Worm (Caenorhabditis elegans) whole organism, mixed stage, embryonic: ENCODE results near the gene C37E2.3.

Experiments used
- M03D4.4 ChIP-seq: sonication (generic microtip); optimal IDR thresholded peaks from 2 replicates; lab custom pipeline; 2017; ENCODE audit warnings: mild to moderate bottlenecking, missing genetic modification characterization, missing compliant biosample characterization
- bed-3 ChIP-seq: fragments of 200-800 bp; sonication (Bioruptor generic); optimal IDR thresholded peaks from 3 replicates; lab custom pipeline; 2018; ENCODE audit warnings: mild to moderate bottlenecking, missing genetic modification characterization, moderate library complexity, missing compliant biosample characterization
- blmp-1 ChIP-seq: fragments of 150-350 bp; optimal IDR thresholded peaks from 2 replicates; lab custom pipeline; 2014; ENCODE audit warnings: missing biosample characterization, missing genetic modification characterization
- ceh-39 ChIP-seq: fragments of 150-350 bp; optimal IDR thresholded peaks from 2 replicates; lab custom pipeline; 2014; ENCODE audit warnings: missing biosample characterization, missing genetic modification characterization
- ceh-43 ChIP-seq: fragments of 200-800 bp; sonication (Bioruptor generic); optimal IDR thresholded peaks from 2 replicates; lab custom pipeline; 2018; ENCODE audit warnings: mild to moderate bottlenecking, missing genetic modification characterization, moderate library complexity, missing compliant biosample characterization
- ces-1 ChIP-seq: fragments of 150-350 bp; optimal IDR thresholded peaks from 2 replicates; lab custom pipeline; 2014; ENCODE audit warnings: missing biosample characterization, missing genetic modification reagents, missing genetic modification characterization
- cnd-1 ChIP-seq: fragments of 200-800 bp; sonication (Bioruptor generic); optimal IDR thresholded peaks from 2 replicates; lab custom pipeline; 2018; ENCODE audit warnings: mild to moderate bottlenecking, missing genetic modification characterization, missing compliant biosample characterization
- drap-1 ChIP-seq: fragments of 200-800 bp; sonication (Bioruptor generic); optimal IDR thresholded peaks from 3 replicates; lab custom pipeline; 2018; ENCODE audit warnings: mild to moderate bottlenecking, missing genetic modification characterization, missing compliant biosample characterization
- elt-1 ChIP-seq: sonication (generic microtip); optimal IDR thresholded peaks from 2 replicates; lab custom pipeline; 2017; ENCODE audit warnings: missing genetic modification characterization, mild to moderate bottlenecking, missing compliant biosample characterization, antibody characterized with exemption, moderate library complexity, borderline replicate concordance; ENCODE audit not compliant: insufficient read depth
- elt-3 ChIP-seq: fragments of 150-350 bp; optimal IDR thresholded peaks from 2 replicates; lab custom pipeline; 2014; ENCODE audit warnings: missing biosample characterization, missing genetic modification characterization
- flh-1 ChIP-seq: fragments of 200-800 bp; sonication (Bioruptor generic); optimal IDR thresholded peaks from 2 replicates; lab custom pipeline; 2018; ENCODE audit warnings: mild to moderate bottlenecking, missing genetic modification characterization, moderate library complexity, missing compliant biosample characterization
- ham-2 ChIP-seq: fragments of 200-800 bp; sonication (Bioruptor generic); optimal IDR thresholded peaks from 2 replicates; lab custom pipeline; 2018; ENCODE audit warnings: mild to moderate bottlenecking, missing genetic modification characterization, missing compliant biosample characterization
- lin-13 ChIP-seq: fragments of 150-350 bp; optimal IDR thresholded peaks from 2 replicates; lab custom pipeline; 2014; ENCODE audit warnings: missing biosample characterization, missing genetic modification characterization
- lsy-2 ChIP-seq: fragments of 150-350 bp; optimal IDR thresholded peaks from 2 replicates; lab custom pipeline; 2014; ENCODE audit warnings: missing biosample characterization, missing genetic modification characterization
- mab-5 ChIP-seq: fragments of 150-350 bp; optimal IDR thresholded peaks from 2 replicates; lab custom pipeline; 2014; ENCODE audit warnings: missing biosample characterization, missing genetic modification characterization
- mep-1 ChIP-seq: fragments of 150-350 bp; optimal IDR thresholded peaks from 2 replicates; lab custom pipeline; 2017; ENCODE audit warnings: missing biosample characterization, missing genetic modification reagents, missing genetic modification characterization, inconsistent platforms
- nhr-12 ChIP-seq: fragments of 150-350 bp; optimal IDR thresholded peaks from 2 replicates; lab custom pipeline; 2014; ENCODE audit warnings: missing biosample characterization, missing genetic modification characterization
- nhr-2 ChIP-seq: fragments of 150-350 bp; optimal IDR thresholded peaks from 2 replicates; lab custom pipeline; 2014; ENCODE audit warnings: missing biosample characterization, missing genetic modification characterization
- nhr-237 ChIP-seq: fragments of 150-350 bp; optimal IDR thresholded peaks from 2 replicates; lab custom pipeline; 2014; ENCODE audit warnings: missing biosample characterization, missing genetic modification characterization
- nhr-28 ChIP-seq: fragments of 150-350 bp; optimal IDR thresholded peaks from 2 replicates; lab custom pipeline; 2014; ENCODE audit warnings: missing biosample characterization, missing genetic modification characterization
- nhr-76 ChIP-seq: sonication (generic microtip); optimal IDR thresholded peaks from 2 replicates; lab custom pipeline; 2017; ENCODE audit warnings: missing biosample characterization, missing genetic modification characterization
- pha-4 ChIP-seq: fragments of 150-350 bp; optimal IDR thresholded peaks from 2 replicates; lab custom pipeline; 2018; ENCODE audit warnings: missing biosample characterization, missing genetic modification reagents, missing genetic modification characterization
- sem-2 ChIP-seq: fragments of 200-800 bp; sonication (Bioruptor generic); optimal IDR thresholded peaks from 2 replicates; lab custom pipeline; 2018; ENCODE audit warnings: mild to moderate bottlenecking, missing genetic modification characterization, missing compliant biosample characterization
- snpc-4 ChIP-seq: fragments of 150-350 bp; optimal IDR thresholded peaks from 2 replicates; lab custom pipeline; 2014; ENCODE audit warnings: missing biosample characterization, missing genetic modification characterization
- sptf-1 ChIP-seq: sonication (generic microtip); optimal IDR thresholded peaks from 2 replicates; lab custom pipeline; 2017; ENCODE audit warnings: mild to moderate bottlenecking, missing genetic modification characterization, moderate library complexity, missing compliant biosample characterization
- tbx-8 ChIP-seq: fragments of 200-800 bp; sonication (Bioruptor generic); optimal IDR thresholded peaks from 2 replicates; lab custom pipeline; 2018; ENCODE audit warnings: mild to moderate bottlenecking, missing genetic modification characterization, moderate library complexity, missing compliant biosample characterization
- unc-120 ChIP-seq: sonication (generic microtip); optimal IDR thresholded peaks from 2 replicates; lab custom pipeline; 2017; ENCODE audit warnings: missing genetic modification characterization, missing compliant biosample characterization; ENCODE audit not compliant: poor library complexity, severe bottlenecking
- unc-39 ChIP-seq: fragments of 150-350 bp; optimal IDR thresholded peaks from 2 replicates; lab custom pipeline; 2014; ENCODE audit warnings: missing biosample characterization, missing genetic modification characterization
- zip-8 ChIP-seq: fragments of 150-350 bp; optimal IDR thresholded peaks from 2 replicates; lab custom pipeline; 2014; ENCODE audit warnings: missing biosample characterization, missing genetic modification characterization
- ztf-11 ChIP-seq: fragments of 150-350 bp; optimal IDR thresholded peaks from 2 replicates; lab custom pipeline; 2014; ENCODE audit warnings: missing biosample characterization, missing genetic modification characterization

Gene C37E2.3

ce11 chrX:14147400-14147799 lies 32.9 kb upstream of the C37E2.3 start, which contains the start of gene akt-2:
akt-2 (plus strand) TSS chrX:14147700.
- TF ChIP-seq nhr-28 (no peak), nhr-76 (tag; lab: Kevin White, UChicago) (no peak), nhr-12 (tag; lab: Kevin White, UChicago) (no peak), lin-13 (no peak), flh-1 (GFP tag; lab: Kevin White, UChicago) (no peak), blmp-1 (no peak), M03D4.4 (tag; lab: Kevin White, UChicago) (no peak), ceh-39 (tag; lab: Kevin White, UChicago) (no peak), zip-8 (tag; lab: Kevin White, UChicago) (no peak), unc-120 (tag; lab: Kevin White, UChicago) (no peak), mab-5 (tag; lab: Kevin White, UChicago) (no peak), bed-3 (GFP tag; lab: Kevin White, UChicago) (no peak), pha-4 (tag; lab: Kevin White, UChicago) (no peak), ham-2 (GFP tag; lab: Kevin White, UChicago) (no peak), elt-1 (tag; lab: Kevin White, UChicago) (no peak)

ce11 chrX:14152644-14153043 lies 27.6 kb upstream of the C37E2.3 start:
- TF ChIP-seq ceh-39 (tag; lab: Kevin White, UChicago) (no peak), pha-4 (tag; lab: Kevin White, UChicago) (no peak), mab-5 (tag; lab: Kevin White, UChicago) (no peak), elt-3 (tag; lab: Kevin White, UChicago) (no peak), nhr-2 (tag; lab: Kevin White, UChicago) (no peak), drap-1 (no peak), ztf-11 (tag; lab: Kevin White, UChicago) (no peak), snpc-4 (tag; lab: Kevin White, UChicago) (no peak), sem-2 (GFP tag; lab: Kevin White, UChicago) (no peak), ces-1 (GFP tag; lab: Kevin White, UChicago) (no peak), bed-3 (GFP tag; lab: Kevin White, UChicago) (no peak), lsy-2 (no peak), sptf-1 (no peak), tbx-8 (GFP tag; lab: Kevin White, UChicago) (no peak), nhr-237 (tag; lab: Kevin White, UChicago) (no peak)
- TF ChIP-seq, all 35 proteins: peak for 0

DNA sequence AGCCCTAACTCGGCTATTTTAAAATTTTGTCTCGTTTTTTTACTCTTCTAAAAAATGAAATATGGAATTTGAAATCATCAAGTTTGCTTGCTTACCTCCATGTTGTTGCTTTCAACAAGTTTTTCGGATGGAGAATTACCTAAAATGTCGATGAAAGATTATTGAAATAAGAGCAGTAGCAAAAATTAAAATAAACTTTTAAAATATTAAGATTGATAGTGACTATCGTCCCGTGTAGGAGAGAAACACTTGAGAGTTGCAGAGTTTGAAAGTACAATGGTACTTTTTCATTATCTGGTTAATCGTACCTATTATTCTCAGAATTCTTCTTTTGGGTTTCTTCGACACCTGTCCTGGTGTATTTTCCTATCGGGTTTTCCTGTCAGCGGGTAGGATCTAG lies 23.3 kb upstream of the C37E2.3 start, which contains the start of gene ceh-90:
ceh-90 (minus strand) TSS at position 101 of the 400 bp plus-strand sequence.
- TF ChIP-seq unc-120 (tag; lab: Kevin White, UChicago) (no peak), unc-39 (no peak), cnd-1 (tag; lab: Kevin White, UChicago) (no peak)

DNA sequence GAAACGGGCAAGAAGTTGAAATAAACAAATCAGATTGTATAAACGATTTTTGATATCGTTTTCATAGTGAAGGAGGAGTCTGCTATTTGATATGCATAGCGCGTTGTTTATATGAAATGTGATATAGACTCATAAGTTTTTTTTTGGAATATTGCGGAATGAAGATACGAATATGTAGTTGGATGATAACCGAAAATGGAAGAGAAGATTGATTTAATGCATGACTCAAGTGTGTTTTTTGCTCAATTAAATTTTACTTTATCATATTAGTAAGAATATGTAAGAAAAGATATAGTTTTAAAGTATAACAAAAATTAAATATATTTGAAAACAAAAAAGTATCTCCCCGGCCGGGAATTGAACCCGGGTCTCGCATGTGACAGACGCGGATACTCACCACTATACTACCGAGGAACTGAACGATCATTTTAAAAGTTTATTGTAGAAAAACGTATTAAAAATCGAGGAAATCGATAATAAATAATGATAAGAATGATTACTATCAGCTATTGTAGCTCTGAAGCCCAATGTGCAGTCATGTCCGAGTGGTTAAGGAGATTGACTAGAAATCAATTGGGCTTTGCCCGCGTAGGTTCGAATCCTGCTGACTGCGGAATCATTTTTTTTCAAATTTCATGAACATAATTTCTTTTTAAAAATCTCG lies 18.4 kb upstream of the C37E2.3 start, which contains the start of gene lgc-25:
lgc-25 (minus strand) TSS at position 51 of the 664 bp plus-strand sequence.
- no peak for TF ChIP-seq mep-1 (tag; lab: Kevin White, UChicago)
- TF ChIP-seq nhr-28: no peak
- TF ChIP-seq ceh-43 (GFP tag; lab: Kevin White, UChicago): no peak
- TF ChIP-seq sptf-1: no peak

DNA sequence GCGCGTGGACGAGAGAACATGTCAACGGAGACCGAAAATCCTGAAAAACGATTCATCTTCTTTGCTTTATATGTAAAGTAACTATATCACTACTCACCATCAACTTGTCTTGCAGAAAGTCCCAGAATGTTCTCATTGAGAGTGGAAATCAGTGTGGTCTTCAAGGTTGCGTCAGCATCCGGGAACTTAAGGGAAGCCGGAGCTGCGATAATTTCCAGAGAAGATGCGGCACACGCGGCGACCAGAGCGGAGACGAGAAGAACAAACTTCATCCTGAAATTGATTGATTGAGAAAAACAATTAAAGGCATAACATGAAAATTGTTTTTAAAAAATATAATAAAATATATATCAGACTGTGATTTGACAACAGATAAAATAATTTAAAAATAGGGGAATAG lies 16.0 kb upstream of the C37E2.3 start, which contains the start of gene vha-20:
vha-20 (minus strand) TSS at position 273 of the 400 bp plus-strand sequence.
- TF ChIP-seq cnd-1 (tag; lab: Kevin White, UChicago) (no peak), zip-8 (tag; lab: Kevin White, UChicago) (no peak), M03D4.4 (tag; lab: Kevin White, UChicago) (no peak), ceh-43 (GFP tag; lab: Kevin White, UChicago) (no peak)
